Fruit fly (Drosophila melanogaster): Measurements from ENCODE around the gene Pka-C3.

Pka-C3 gene

DNA sequence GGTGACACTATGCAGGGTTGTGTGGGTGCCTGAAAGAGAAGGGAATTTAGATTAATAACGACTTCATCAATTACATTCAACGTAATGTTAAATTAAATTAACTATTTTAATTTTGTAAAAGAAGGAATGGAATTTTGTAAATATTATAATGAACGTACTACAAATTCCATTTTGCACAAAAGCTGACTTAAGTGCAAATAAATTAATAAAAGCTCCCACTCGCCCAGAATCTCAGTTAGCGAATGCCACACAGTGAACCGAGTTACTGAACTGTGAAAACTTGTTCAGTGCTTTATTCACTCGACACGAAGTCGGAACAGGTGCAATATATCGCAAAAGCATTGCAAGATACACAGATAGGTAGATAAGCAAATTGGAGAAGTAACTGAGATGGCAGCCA is 20.5 kb upstream of the Pka-C3 start, which contains the start of gene CG17026:
CG17026 (plus strand) TSS at position 301 of the 400 bp plus-strand sequence.
- no peak for TF ChIP-seq noc (tag; optimal IDR thresholded peaks at IDR 0.05)

dm6 chr3L:15974166-15974565 is 19.6 kb upstream of the Pka-C3 start:
- TF ChIP-seq noc (tag; optimal IDR thresholded peaks at IDR 0.05): no peak

DNA sequence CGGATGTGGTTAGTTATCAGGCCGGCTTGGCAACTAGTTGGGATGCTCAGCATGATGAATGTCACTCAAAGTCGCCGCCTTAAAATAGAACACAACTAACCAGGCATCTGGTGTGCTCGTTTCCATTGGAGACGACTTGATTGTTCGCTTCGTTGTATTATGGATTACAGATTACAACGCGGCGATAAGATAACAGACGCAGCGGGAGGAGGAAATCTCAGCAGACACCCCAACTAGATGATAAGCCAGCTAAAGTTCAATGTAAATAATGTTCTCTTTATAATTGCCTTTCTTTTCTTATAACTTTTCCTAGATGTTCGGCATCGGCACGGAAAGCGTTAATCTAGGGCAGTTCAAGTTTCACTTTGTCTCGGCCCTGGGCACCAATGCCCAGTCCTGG is 14.1 kb upstream of the Pka-C3 start:
- TF ChIP-seq noc (tag; optimal IDR thresholded peaks at IDR 0.05): no peak

DNA sequence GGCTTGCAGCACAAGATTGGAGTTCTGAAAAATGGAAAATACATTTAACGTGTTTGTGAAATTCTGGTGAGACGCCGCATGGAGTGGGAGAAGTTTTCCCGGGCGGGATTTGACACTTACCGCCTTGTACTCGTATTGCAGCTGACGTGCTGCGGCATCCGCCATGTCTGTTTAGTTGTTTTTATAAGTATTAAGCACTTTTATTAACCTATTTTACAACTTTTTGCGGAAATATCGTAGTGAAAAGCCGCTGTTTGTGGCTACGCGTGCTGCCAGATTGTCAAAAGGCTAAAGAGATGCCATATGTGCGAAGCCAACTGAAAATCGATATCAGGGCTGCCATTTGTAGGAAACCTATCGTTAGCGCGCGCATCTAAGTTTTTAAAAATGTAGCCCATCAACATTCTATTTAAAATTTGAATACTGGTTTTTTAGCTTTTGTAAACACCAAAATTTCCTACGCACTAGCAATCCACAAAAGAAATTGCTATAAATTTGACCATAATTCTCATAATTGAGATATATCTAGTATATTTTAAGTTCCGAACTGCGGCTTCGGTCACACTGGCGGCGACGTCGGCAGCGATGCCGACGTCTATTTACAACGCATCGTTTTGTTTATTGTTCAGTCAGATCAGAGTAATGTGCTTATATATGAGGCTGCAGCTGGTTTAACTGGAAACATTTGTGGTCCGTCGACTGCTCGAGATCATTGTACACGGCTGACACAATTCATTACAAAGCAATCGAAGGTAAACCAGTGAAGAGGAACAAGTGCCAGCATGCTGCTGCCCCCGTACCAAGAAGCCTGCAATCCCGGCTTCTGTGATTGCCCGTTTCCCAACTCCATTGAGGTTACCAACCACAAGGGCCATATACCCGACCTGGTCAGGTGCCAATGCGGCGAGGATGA is 13.2 kb upstream of the Pka-C3 start, which contains the start of the genes Brr2 and CG10516:
Brr2 (minus strand) TSS at position 285 of the 913 bp plus-strand sequence.
CG10516 (plus strand) TSS at position 617 of the 913 bp plus-strand sequence.
- no peak for TF ChIP-seq noc (tag; optimal IDR thresholded peaks at IDR 0.05)

dm6 chr3L:15958612-15959315 is 4.2 kb upstream of the Pka-C3 start, which contains the start of gene CG17032:
Gene CG17032, plus strand, starts transcription at chr3L:15958843.
- peak; percentile 65 for TF ChIP-seq noc (tag; optimal IDR thresholded peaks at IDR 0.05)

dm6 chr3L:15956448-15957010 is 1.9 kb upstream of the Pka-C3 start, which contains the start of gene elgi:
Gene elgi, plus strand, starts transcription at chr3L:15956550.
- peak; percentile 59 for TF ChIP-seq noc (tag; optimal IDR thresholded peaks at IDR 0.05)

- no peak for TF ChIP-seq noc (tag; optimal IDR thresholded peaks at IDR 0.05)
Measured at dm6 chr3L:15953892-15954291, 705 bp downstream of the Pka-C3 start.

dm6 chr3L:15952909-15953308 is 1.7 kb downstream of the Pka-C3 start:
- no peak for TF ChIP-seq noc (tag; optimal IDR thresholded peaks at IDR 0.05)

DNA sequence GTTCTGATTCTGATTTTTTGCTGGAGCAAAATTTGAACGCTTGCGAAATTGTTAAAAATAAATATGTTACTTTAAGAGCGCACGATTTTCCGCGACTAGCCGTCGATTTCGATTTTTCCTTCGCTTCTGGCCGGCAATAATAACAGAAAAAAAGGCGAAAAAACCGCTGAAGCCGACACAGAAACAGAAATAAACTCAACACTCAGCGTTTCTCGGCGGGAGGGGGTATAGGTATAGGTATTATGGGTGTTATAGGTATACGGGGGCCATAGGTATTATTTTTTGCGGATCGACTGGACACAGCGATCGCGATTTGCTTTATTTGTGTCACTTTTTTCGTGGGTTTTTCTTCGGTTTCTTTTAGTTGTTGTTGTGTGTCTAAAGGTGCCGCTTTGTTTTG is 2.3 kb downstream of the Pka-C3 start:
- no peak for TF ChIP-seq noc (tag; optimal IDR thresholded peaks at IDR 0.05)

- TF ChIP-seq noc (tag; optimal IDR thresholded peaks at IDR 0.05): no peak
Measured at dm6 chr3L:15940823-15941222, 13.8 kb downstream of the Pka-C3 start.

- TF ChIP-seq noc (tag; optimal IDR thresholded peaks at IDR 0.05): peak; percentile 43
Measured at dm6 chr3L:15924811-15925437, 29.7 kb downstream of the Pka-C3 start, which contains the start of gene sff. Gene sff, minus strand, starts transcription at chr3L:15924861.

dm6 chr3L:15924319-15924718 is 30.3 kb downstream of the Pka-C3 start:
- TF ChIP-seq noc (tag; optimal IDR thresholded peaks at IDR 0.05): no peak

DNA sequence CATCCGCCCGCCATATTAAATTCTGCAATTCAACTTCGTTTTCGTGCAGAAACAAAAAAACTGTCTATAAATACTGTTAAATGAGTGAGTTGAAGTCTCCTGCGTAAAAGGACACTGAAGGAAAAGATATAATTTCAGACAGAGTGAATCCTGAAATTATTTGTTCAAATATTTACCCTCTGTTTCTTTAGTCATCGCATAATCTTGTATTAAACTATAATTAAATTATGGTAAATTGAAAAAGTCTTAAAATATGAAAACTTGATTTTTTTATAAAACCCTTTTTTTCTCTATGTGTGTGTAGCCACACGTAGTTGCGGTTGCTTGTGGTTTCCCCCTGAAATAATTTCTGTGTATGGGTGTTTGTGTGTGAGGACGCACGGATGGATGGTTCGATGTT is 31.2 kb downstream of the Pka-C3 start:
- no peak for TF ChIP-seq noc (tag; optimal IDR thresholded peaks at IDR 0.05)

dm6 chr3L:15921043-15921621 is 33.5 kb downstream of the Pka-C3 start:
- peak; percentile 2 for TF ChIP-seq noc (tag; optimal IDR thresholded peaks at IDR 0.05)

DNA sequence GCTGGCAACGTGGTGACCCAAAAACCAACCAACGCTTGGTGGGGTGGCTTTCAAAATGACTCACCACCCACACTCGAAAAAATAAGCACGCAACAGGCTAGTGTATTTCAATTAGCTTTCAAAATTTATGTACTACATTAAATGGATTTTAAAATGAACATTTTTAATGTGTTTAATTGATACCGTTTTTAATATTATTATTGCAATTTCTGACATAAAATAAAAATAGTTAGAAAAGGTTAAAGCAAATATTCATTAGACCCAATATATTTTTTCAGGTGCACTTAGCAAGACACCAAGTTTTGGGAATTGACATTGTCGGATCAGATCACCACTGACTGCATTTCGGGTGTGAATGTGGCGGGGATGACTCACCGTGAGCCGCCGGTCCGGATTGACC is 48.3 kb downstream of the Pka-C3 start:
- TF ChIP-seq noc (tag; optimal IDR thresholded peaks at IDR 0.05): no peak
